Fruit fly (Drosophila melanogaster) whole organism, adult: ENCODE data around the gene CG7320.

Experiments
- kay ChIP-seq: fragments of 200-800 bp; sonication (Bioruptor generic); peaks from one replicate; lab custom pipeline; 2016; ENCODE audit warnings: missing biosample characterization, missing genetic modification characterization, borderline replicate concordance
- toe ChIP-seq: fragments of 200-800 bp; sonication (Bioruptor generic); optimal IDR thresholded peaks from 2 replicates; lab custom pipeline; 2016; ENCODE audit warnings: missing biosample characterization, missing genetic modification characterization

DNA sequence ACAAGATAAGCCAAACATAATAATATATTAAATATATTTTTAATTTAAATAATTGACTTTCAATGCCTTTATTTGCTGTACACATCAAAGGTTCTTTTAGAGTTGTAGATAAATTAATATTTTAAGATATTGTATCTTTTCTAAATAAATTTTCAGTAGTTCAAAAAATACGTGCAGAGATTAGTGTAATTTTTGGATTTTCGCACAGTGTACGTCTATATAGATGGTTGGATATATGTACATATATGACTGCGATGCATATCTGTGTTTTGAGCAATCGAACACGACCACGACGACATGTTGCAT lies 26.1 kb downstream of the CG7320 start:
- TF ChIP-seq kay (no peak), toe (GFP tag; lab: Kevin White, UChicago) (no peak)
